Worm (Caenorhabditis elegans) whole organism, L2 larva: Measurements from ENCODE around the gene F40E12.1.

Experiments used
- F13H6.1 ChIP-seq: sonication (generic microtip); optimal IDR thresholded peaks from 2 replicates; lab custom pipeline; 2016; ENCODE audit warnings: missing genetic modification characterization, missing compliant biosample characterization
- Y55F3AM.14 ChIP-seq: fragments of 200-800 bp; sonication (Bioruptor generic); optimal IDR thresholded peaks from 2 replicates; lab custom pipeline; 2018; ENCODE audit warnings: mild to moderate bottlenecking, missing genetic modification characterization, missing compliant biosample characterization
- ZK546.5 ChIP-seq: sonication (generic microtip); optimal IDR thresholded peaks from 2 replicates; lab custom pipeline; 2017; ENCODE audit warnings: missing biosample characterization, missing genetic modification characterization
- alr-1 ChIP-seq: fragments of 150-350 bp; optimal IDR thresholded peaks from 2 replicates; lab custom pipeline; 2014; ENCODE audit warnings: missing biosample characterization, missing genetic modification characterization
- aly-2 ChIP-seq: fragments of 150-350 bp; optimal IDR thresholded peaks from 2 replicates; lab custom pipeline; 2014; ENCODE audit warnings: missing biosample characterization, missing genetic modification characterization
- blmp-1 ChIP-seq: sonication (generic microtip); optimal IDR thresholded peaks from 2 replicates; lab custom pipeline; 2017; ENCODE audit warnings: missing genetic modification characterization, mild to moderate bottlenecking, missing compliant biosample characterization, antibody characterized with exemption, moderate library complexity; ENCODE audit not compliant: insufficient read depth
- ceh-16 ChIP-seq: fragments of 150-350 bp; optimal IDR thresholded peaks from 2 replicates; lab custom pipeline; 2014; ENCODE audit warnings: missing biosample characterization, missing genetic modification characterization
- ceh-82 ChIP-seq: fragments of 150-350 bp; optimal IDR thresholded peaks from 2 replicates; lab custom pipeline; 2014; ENCODE audit warnings: missing biosample characterization, missing genetic modification characterization
- egl-27 ChIP-seq: sonication (generic microtip); optimal IDR thresholded peaks from 3 replicates; lab custom pipeline; 2017; ENCODE audit warnings: missing biosample characterization, missing genetic modification reagents, missing genetic modification characterization
- fos-1 ChIP-seq: fragments of 150-350 bp; optimal IDR thresholded peaks from 2 replicates; lab custom pipeline; 2014; ENCODE audit warnings: missing biosample characterization, missing genetic modification characterization
- gmeb-1 ChIP-seq: fragments of 150-350 bp; optimal IDR thresholded peaks from 2 replicates; lab custom pipeline; 2014; ENCODE audit warnings: missing biosample characterization, missing genetic modification characterization
- lin-13 ChIP-seq: fragments of 150-350 bp; optimal IDR thresholded peaks from 2 replicates; lab custom pipeline; 2014; ENCODE audit warnings: missing biosample characterization, missing genetic modification reagents, missing genetic modification characterization
- nhr-10 ChIP-seq: sonication (generic microtip); optimal IDR thresholded peaks from 2 replicates; lab custom pipeline; 2017; ENCODE audit warnings: missing biosample characterization, missing genetic modification characterization
- nhr-12 ChIP-seq: fragments of 150-350 bp; optimal IDR thresholded peaks from 2 replicates; lab custom pipeline; 2014; ENCODE audit warnings: missing biosample characterization, missing genetic modification characterization
- nhr-237 ChIP-seq: fragments of 150-350 bp; optimal IDR thresholded peaks from 2 replicates; lab custom pipeline; 2014; ENCODE audit warnings: missing biosample characterization, missing genetic modification characterization
- nhr-25 ChIP-seq: fragments of 150-350 bp; sonication (generic microtip); optimal IDR thresholded peaks from 3 replicates; lab custom pipeline; 2014; ENCODE audit warnings: missing biosample characterization, missing genetic modification characterization
- nhr-77 ChIP-seq: fragments of 150-350 bp; optimal IDR thresholded peaks from 2 replicates; lab custom pipeline; 2014; ENCODE audit warnings: missing biosample characterization, missing genetic modification characterization
- peb-1 ChIP-seq: fragments of 150-350 bp; optimal IDR thresholded peaks from 2 replicates; lab custom pipeline; 2014; ENCODE audit warnings: missing biosample characterization, missing genetic modification characterization
- sma-9 ChIP-seq, 2 experiments: fragments of 150-350 bp in 1 of 2; sonication (generic microtip) in 1 of 2; optimal IDR thresholded peaks; 2 replicates each; lab custom pipeline; 2014 to 2016; ENCODE audit warnings: missing genetic modification characterization in 2 of 2, mild to moderate bottlenecking in 1 of 2, missing biosample characterization in 1 of 2, missing compliant biosample characterization in 1 of 2, missing genetic modification reagents in 1 of 2, moderate library complexity in 1 of 2
- unc-39 ChIP-seq: fragments of 150-350 bp; optimal IDR thresholded peaks from 2 replicates; lab custom pipeline; 2014; ENCODE audit warnings: missing biosample characterization, missing genetic modification characterization
- ztf-4 ChIP-seq: fragments of 150-350 bp; optimal IDR thresholded peaks from 2 replicates; lab custom pipeline; 2014; ENCODE audit warnings: missing biosample characterization, missing genetic modification characterization

Gene F40E12.1

DNA sequence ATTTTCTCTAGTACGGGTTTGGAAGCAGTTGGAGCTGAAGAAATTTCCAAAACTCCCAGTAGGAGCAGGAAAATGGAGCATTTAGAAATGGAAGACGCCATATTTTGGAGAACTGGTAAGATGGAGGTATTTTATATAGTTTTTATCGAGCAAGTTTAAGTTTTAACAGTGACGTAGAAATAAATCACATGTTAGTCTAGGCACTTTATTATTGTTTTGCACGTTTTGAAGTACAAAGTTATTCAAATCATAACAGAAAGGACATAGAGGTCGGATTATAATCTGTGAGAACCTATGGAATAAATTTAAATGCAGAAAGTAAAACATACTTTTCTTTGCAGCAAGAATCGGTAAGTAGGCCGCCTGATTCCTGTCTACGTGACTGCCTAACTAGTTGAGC, 46.2 kb downstream of the F40E12.1 start, which contains the start of gene F19B10.6:
F19B10.6 (minus strand) TSS at position 101 of the 400 bp plus-strand sequence.
- no peak for TF ChIP-seq nhr-237 (tag; lab: Kevin White, UChicago)
- no peak for TF ChIP-seq ceh-82 (tag; lab: Kevin White, UChicago)
- no peak for TF ChIP-seq gmeb-1 (tag; lab: Kevin White, UChicago)
- TF ChIP-seq F13H6.1 (tag; lab: Kevin White, UChicago) = no peak
- no peak for TF ChIP-seq lin-13 (GFP tag; lab: Kevin White, UChicago)
- no peak for TF ChIP-seq nhr-10 (tag; lab: Kevin White, UChicago)
- no peak for TF ChIP-seq nhr-25 (tag; lab: Kevin White, UChicago)
- no peak for TF ChIP-seq aly-2
- TF ChIP-seq nhr-12 = no peak
- no peak for TF ChIP-seq blmp-1 (tag; lab: Kevin White, UChicago)
- no peak for TF ChIP-seq ZK546.5
- no peak for TF ChIP-seq unc-39
- no peak for TF ChIP-seq ztf-4 (tag; lab: Kevin White, UChicago)
- TF ChIP-seq egl-27 (tag; lab: Kevin White, UChicago) = no peak

DNA sequence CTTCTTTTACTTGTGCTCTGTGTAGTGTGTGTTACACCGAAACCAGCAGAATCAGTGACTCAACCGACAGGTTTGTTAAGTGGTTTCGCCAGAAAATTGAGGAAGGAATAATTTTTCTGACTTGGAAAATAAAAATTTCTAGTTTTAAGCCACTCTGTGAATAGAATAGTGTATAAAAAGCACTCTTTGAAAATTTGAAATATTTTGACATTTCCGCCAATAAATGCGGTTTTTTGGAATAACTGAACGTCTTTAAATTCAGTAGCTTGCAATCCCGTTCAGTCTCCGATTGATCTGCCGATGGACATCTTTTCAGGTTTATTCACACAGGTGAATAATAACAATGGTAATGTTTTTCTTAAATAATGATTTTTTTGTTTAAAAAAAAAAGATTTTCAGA, 46.9 kb downstream of the F40E12.1 start, which contains the start of gene F19B10.3:
F19B10.3 (plus strand) TSS at position 301 of the 400 bp plus-strand sequence.
- TF ChIP-seq ceh-16 (tag; lab: Kevin White, UChicago) (no peak), alr-1 (tag; lab: Kevin White, UChicago) (no peak), F13H6.1 (tag; lab: Kevin White, UChicago) (no peak), peb-1 (tag; lab: Kevin White, UChicago) (no peak), Y55F3AM.14 (GFP tag; lab: Kevin White, UChicago) (no peak), nhr-10 (tag; lab: Kevin White, UChicago) (no peak), blmp-1 (tag; lab: Kevin White, UChicago) (no peak), aly-2 (no peak), sma-9 (GFP tag; optimal IDR thresholded peaks at IDR 0.05; lab: Kevin White, UChicago) (no peak), sma-9 (tag; optimal IDR thresholded peaks at IDR 0.05; lab: Kevin White, UChicago) (no peak), fos-1 (tag; lab: Kevin White, UChicago) (no peak), nhr-77 (tag; lab: Kevin White, UChicago) (no peak)

DNA sequence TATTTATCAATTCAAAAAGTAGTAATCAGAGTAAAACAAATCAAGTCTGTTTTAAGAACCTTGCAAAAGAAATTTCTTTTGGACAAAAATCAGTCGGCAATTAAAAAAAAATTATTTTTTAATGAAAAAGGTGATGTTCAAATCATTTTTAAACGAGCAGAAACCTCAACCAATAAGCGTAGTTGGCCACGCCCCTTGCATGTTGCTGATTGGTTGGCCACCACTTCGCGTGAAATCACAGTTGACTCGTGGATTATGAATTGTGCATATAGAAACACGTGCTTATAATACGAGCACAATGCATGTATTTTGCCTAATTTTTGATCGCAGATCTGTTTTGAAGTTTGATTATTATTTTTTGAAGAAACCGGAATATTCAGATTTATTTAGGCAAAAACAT, 47.6 kb downstream of the F40E12.1 start:
- TF ChIP-seq gmeb-1 (tag; lab: Kevin White, UChicago) (no peak), nhr-77 (tag; lab: Kevin White, UChicago) (no peak)
